Fruit fly (Drosophila melanogaster) whole organism, adult: ENCODE measurements around the gene scrib.
A peak's percentile ranks its signal among the peaks of the same experiment; 100 is the strongest.

ENCODE experiments used
- CG11617 ChIP-seq: fragments of 200-800 bp; sonication (Bioruptor generic); optimal IDR thresholded peaks from 2 replicates; lab custom pipeline; 2017; ENCODE audit warnings: mild to moderate bottlenecking, missing biosample characterization, missing genetic modification reagents, missing genetic modification characterization
- CG14711 ChIP-seq: fragments of 200-800 bp; sonication (Bioruptor generic); optimal IDR thresholded peaks from 2 replicates; lab custom pipeline; 2018; ENCODE audit warnings: missing biosample characterization, mild to moderate bottlenecking, missing genetic modification characterization, moderate library complexity
- CG33017 ChIP-seq: fragments of 200-800 bp; sonication (Bioruptor generic); optimal IDR thresholded peaks from 2 replicates; lab custom pipeline; 2018; ENCODE audit warnings: missing biosample characterization, mild to moderate bottlenecking, missing genetic modification characterization, moderate library complexity
- CG7101 ChIP-seq: fragments of 200-800 bp; sonication (Bioruptor generic); optimal IDR thresholded peaks from 2 replicates; lab custom pipeline; 2018; ENCODE audit warnings: missing biosample characterization, mild to moderate bottlenecking, missing genetic modification characterization, moderate library complexity
- Crg-1 ChIP-seq: fragments of 200-800 bp; sonication (Bioruptor generic); optimal IDR thresholded peaks from 2 replicates; lab custom pipeline; 2016; ENCODE audit warnings: missing biosample characterization, missing genetic modification characterization
- Mnt ChIP-seq: fragments of 200-800 bp; sonication (Bioruptor generic); optimal IDR thresholded peaks from 2 replicates; lab custom pipeline; 2016; ENCODE audit warnings: missing biosample characterization, mild to moderate bottlenecking, missing genetic modification characterization
- bab1 ChIP-seq: fragments of 200-800 bp; sonication (Bioruptor generic); optimal IDR thresholded peaks from 3 replicates; lab custom pipeline; 2019; ENCODE audit warnings: missing biosample characterization, mild to moderate bottlenecking, missing genetic modification characterization, moderate library complexity
- cnc ChIP-seq, 2 experiments: fragments of >200 bp; optimal IDR thresholded peaks; 2 replicates each; lab custom pipeline; 2017
- kay ChIP-seq: fragments of 200-800 bp; sonication (Bioruptor generic); peaks from one replicate; lab custom pipeline; 2016; ENCODE audit warnings: missing biosample characterization, missing genetic modification characterization, borderline replicate concordance
- tj ChIP-seq: fragments of 200-800 bp; sonication (Bioruptor generic); optimal IDR thresholded peaks from 3 replicates; lab custom pipeline; 2017; ENCODE audit warnings: missing biosample characterization, mild to moderate bottlenecking, missing genetic modification characterization, moderate library complexity
- toe ChIP-seq: fragments of 200-800 bp; sonication (Bioruptor generic); optimal IDR thresholded peaks from 2 replicates; lab custom pipeline; 2016; ENCODE audit warnings: missing biosample characterization, missing genetic modification characterization

DNA sequence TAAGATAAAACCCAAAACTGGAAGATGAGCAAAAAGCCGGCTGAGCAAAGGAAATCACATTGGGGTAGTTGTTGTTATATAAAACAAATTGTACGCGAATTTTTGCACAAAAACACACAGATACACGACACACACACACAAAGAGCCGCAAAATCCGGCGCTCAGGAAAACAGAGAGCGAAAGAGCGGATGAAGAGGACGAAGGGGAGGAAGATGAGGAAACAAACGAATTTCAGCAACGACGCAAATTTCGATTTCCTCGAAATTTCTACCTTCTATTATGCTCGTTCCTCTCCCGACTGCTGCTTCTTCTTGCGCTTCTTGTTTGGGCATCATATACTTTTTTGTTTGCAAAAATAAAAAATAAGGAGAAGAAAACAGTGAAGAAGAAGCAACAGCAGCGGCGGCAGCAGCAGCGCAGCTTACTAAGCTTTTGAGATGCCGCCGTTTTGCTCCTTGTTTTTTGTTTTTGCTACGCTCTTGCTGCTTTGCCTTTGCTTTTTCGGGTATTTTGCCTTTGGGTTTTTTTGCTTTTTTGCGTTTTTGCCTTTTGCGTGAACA is 2.1 kb upstream of the scrib start:
- TF ChIP-seq tj (GFP tag; lab: Kevin White, UChicago), result peak; percentile 69
- TF ChIP-seq Crg-1 (GFP tag; lab: Kevin White, UChicago), result no peak
- no peak for TF ChIP-seq CG7101
- TF ChIP-seq cnc (optimal IDR thresholded peaks at IDR 0.05; lab: Kevin White, UChicago), result no peak
- TF ChIP-seq toe (GFP tag; lab: Kevin White, UChicago), result no peak
- no peak for TF ChIP-seq CG14711 (tag; lab: Kevin White, UChicago)
- TF ChIP-seq bab1, result no peak
- no peak for TF ChIP-seq CG33017 (tag; lab: Kevin White, UChicago)
- no peak for TF ChIP-seq CG11617 (GFP tag; lab: Kevin White, UChicago)
- TF ChIP-seq kay (GFP tag; lab: Kevin White, UChicago), result no peak
- TF ChIP-seq Mnt, result no peak
